Fruit fly (Drosophila melanogaster) whole organism, prepupa: ENCODE data around the gene Fer1.

Source experiments
- Blimp-1 ChIP-seq: fragments of 200-800 bp; sonication (Bioruptor generic); optimal IDR thresholded peaks from 3 replicates; lab custom pipeline; 2017; ENCODE audit warnings: missing biosample characterization, missing genetic modification characterization, mild to moderate bottlenecking, moderate library complexity, missing genetic modification reagents
- CG10669 ChIP-seq: fragments of 200-800 bp; sonication (Bioruptor generic); optimal IDR thresholded peaks from 3 replicates; lab custom pipeline; 2018; ENCODE audit warnings: missing biosample characterization, mild to moderate bottlenecking, missing genetic modification characterization, moderate library complexity
- CG11762 ChIP-seq: fragments of 200-800 bp; sonication (Bioruptor generic); optimal IDR thresholded peaks from 3 replicates; lab custom pipeline; 2016; ENCODE audit warnings: missing biosample characterization, missing genetic modification characterization; ENCODE audit not compliant: insufficient read depth
- CG1621 ChIP-seq: fragments of 200-800 bp; sonication (Bioruptor generic); optimal IDR thresholded peaks from 3 replicates; lab custom pipeline; 2018; ENCODE audit warnings: missing biosample characterization, mild to moderate bottlenecking, missing genetic modification characterization
- CG3032 ChIP-seq: fragments of 200-800 bp; optimal IDR thresholded peaks from 2 replicates; lab custom pipeline; 2019; ENCODE audit warnings: missing biosample characterization, mild to moderate bottlenecking, missing genetic modification characterization, moderate library complexity
- CG34406 ChIP-seq: fragments of 200-800 bp; sonication (Bioruptor generic); optimal IDR thresholded peaks from 3 replicates; lab custom pipeline; 2016; ENCODE audit warnings: missing biosample characterization, missing genetic modification characterization
- CG6276 ChIP-seq: fragments of 200-800 bp; sonication (Bioruptor generic); optimal IDR thresholded peaks from 2 replicates; lab custom pipeline; 2017; ENCODE audit warnings: missing biosample characterization, mild to moderate bottlenecking, missing genetic modification characterization
- CG6792 ChIP-seq: fragments of 200-800 bp; sonication (Bioruptor generic); optimal IDR thresholded peaks from 3 replicates; lab custom pipeline; 2016; ENCODE audit warnings: missing biosample characterization, missing genetic modification characterization
- CG6808 ChIP-seq: fragments of 200-800 bp; sonication (Bioruptor generic); optimal IDR thresholded peaks from 3 replicates; lab custom pipeline; 2017; ENCODE audit warnings: missing biosample characterization, missing genetic modification characterization, mild to moderate bottlenecking, moderate library complexity, missing genetic modification reagents
- CG6854 ChIP-seq: fragments of 200-800 bp; sonication (Bioruptor generic); optimal IDR thresholded peaks from 2 replicates; lab custom pipeline; 2017; ENCODE audit warnings: missing biosample characterization, mild to moderate bottlenecking, missing genetic modification characterization
- CG7368 ChIP-seq: fragments of 200-800 bp; sonication (Bioruptor generic); optimal IDR thresholded peaks from 3 replicates; lab custom pipeline; 2016; ENCODE audit warnings: missing biosample characterization, missing genetic modification characterization
- CG8119 ChIP-seq: fragments of 200-800 bp; sonication (Bioruptor generic); IDR thresholded peaks from 3 replicates; pipeline ENCODE4 v1.3.6; 2022; ENCODE audit warnings: missing biosample characterization, missing genetic modification characterization
- CG9139 ChIP-seq: fragments of 200-800 bp; sonication (Bioruptor generic); optimal IDR thresholded peaks from 3 replicates; lab custom pipeline; 2017; ENCODE audit warnings: missing biosample characterization, mild to moderate bottlenecking, missing genetic modification characterization
- Eip78C ChIP-seq: fragments of 200-800 bp; sonication (Bioruptor generic); peaks from one replicate; lab custom pipeline; 2016; ENCODE audit warnings: missing biosample characterization, missing genetic modification characterization
- Eip93F ChIP-seq: fragments of 200-800 bp; sonication (Bioruptor generic); optimal IDR thresholded peaks from 2 replicates; lab custom pipeline; 2016; ENCODE audit warnings: missing biosample characterization, mild to moderate bottlenecking, missing genetic modification characterization
- Gug ChIP-seq: fragments of 200-800 bp; sonication (Bioruptor generic); IDR thresholded peaks from 2 replicates; pipeline ENCODE4 v1.3.6; 2022; ENCODE audit warnings: missing biosample characterization, missing genetic modification characterization
- Hr39 ChIP-seq: fragments of 200-800 bp; sonication (Bioruptor generic); optimal IDR thresholded peaks from 2 replicates; lab custom pipeline; 2016; ENCODE audit warnings: missing biosample characterization, missing genetic modification characterization
- Hr4 ChIP-seq: fragments of 200-800 bp; sonication (Bioruptor generic); optimal IDR thresholded peaks from 3 replicates; lab custom pipeline; 2016; ENCODE audit warnings: missing biosample characterization, missing genetic modification characterization
- Lpt ChIP-seq: fragments of 200-800 bp; sonication (Bioruptor generic); optimal IDR thresholded peaks from 3 replicates; lab custom pipeline; 2016; ENCODE audit warnings: missing biosample characterization, missing genetic modification characterization
- Met ChIP-seq: fragments of 200-800 bp; sonication (Bioruptor generic); optimal IDR thresholded peaks from 3 replicates; lab custom pipeline; 2016; ENCODE audit warnings: missing biosample characterization, missing genetic modification characterization
- Smox ChIP-seq: fragments of 200-800 bp; sonication (Bioruptor generic); optimal IDR thresholded peaks from 3 replicates; lab custom pipeline; 2016; ENCODE audit warnings: missing biosample characterization, missing genetic modification characterization
- Sox102F ChIP-seq: fragments of 200-800 bp; sonication (Bioruptor generic); optimal IDR thresholded peaks from 2 replicates; lab custom pipeline; 2016; ENCODE audit warnings: missing biosample characterization, mild to moderate bottlenecking, missing genetic modification characterization
- achi ChIP-seq: fragments of 200-800 bp; sonication (Bioruptor generic); optimal IDR thresholded peaks from 3 replicates; lab custom pipeline; 2016; ENCODE audit warnings: missing biosample characterization, missing genetic modification characterization
- dac ChIP-seq: fragments of 200-800 bp; sonication (Bioruptor generic); optimal IDR thresholded peaks from 2 replicates; lab custom pipeline; 2017; ENCODE audit warnings: missing biosample characterization, mild to moderate bottlenecking, missing genetic modification characterization
- dsx ChIP-seq: fragments of 200-800 bp; optimal IDR thresholded peaks from 3 replicates; lab custom pipeline; 2019; ENCODE audit warnings: missing biosample characterization, mild to moderate bottlenecking, missing genetic modification characterization, moderate library complexity; ENCODE audit not compliant: poor library complexity, severe bottlenecking
- eg ChIP-seq: fragments of 200-800 bp; sonication (Bioruptor generic); IDR thresholded peaks from 3 replicates; pipeline ENCODE4 v1.3.6; 2022; ENCODE audit warnings: missing biosample characterization, missing genetic modification characterization
- esn ChIP-seq: fragments of 200-800 bp; sonication (Bioruptor generic); optimal IDR thresholded peaks from 2 replicates; lab custom pipeline; 2016; ENCODE audit warnings: missing biosample characterization, mild to moderate bottlenecking, missing genetic modification characterization, moderate library complexity
- fd59A ChIP-seq: fragments of 200-800 bp; sonication (Bioruptor generic); optimal IDR thresholded peaks from 2 replicates; lab custom pipeline; 2017; ENCODE audit warnings: missing biosample characterization, mild to moderate bottlenecking, missing genetic modification characterization, missing genetic modification reagents
- fd85E ChIP-seq: fragments of 200-800 bp; sonication (Bioruptor generic); optimal IDR thresholded peaks from 3 replicates; lab custom pipeline; 2016; ENCODE audit warnings: missing biosample characterization, missing genetic modification characterization
- pdm3 ChIP-seq: fragments of 200-800 bp; sonication (Bioruptor generic); optimal IDR thresholded peaks from 3 replicates; lab custom pipeline; 2016; ENCODE audit warnings: missing biosample characterization, missing genetic modification characterization
- salr ChIP-seq, 2 experiments: fragments of 200-800 bp; sonication (Bioruptor generic); optimal IDR thresholded peaks; 3 replicates each; lab custom pipeline; 2016 to 2018; ENCODE audit warnings: missing biosample characterization in 2 of 2, missing genetic modification characterization in 2 of 2, mild to moderate bottlenecking in 1 of 2
- spab ChIP-seq: fragments of 200-800 bp; sonication (Bioruptor generic); optimal IDR thresholded peaks from 2 replicates; lab custom pipeline; 2017; ENCODE audit warnings: missing biosample characterization, mild to moderate bottlenecking, missing genetic modification characterization, missing genetic modification reagents
- ss ChIP-seq, 2 experiments: fragments of 200-800 bp; sonication (Bioruptor generic); optimal IDR thresholded peaks; 2 replicates in 1 of 2; 3 replicates in 1 of 2; lab custom pipeline; 2017 to 2018; ENCODE audit warnings: mild to moderate bottlenecking in 2 of 2, missing biosample characterization in 2 of 2, missing genetic modification characterization in 2 of 2, moderate library complexity in 1 of 2
- topi ChIP-seq: fragments of 200-800 bp; sonication (Bioruptor generic); optimal IDR thresholded peaks from 3 replicates; lab custom pipeline; 2016; ENCODE audit warnings: missing biosample characterization, missing genetic modification characterization
- vri ChIP-seq: fragments of 200-800 bp; sonication (Bioruptor generic); optimal IDR thresholded peaks from 3 replicates; lab custom pipeline; 2016; ENCODE audit warnings: missing biosample characterization, mild to moderate bottlenecking, missing genetic modification characterization

Gene Fer1

dm6 chr3R:7108589-7109312 is 27.3 kb upstream of the Fer1 start (continued):
- peak; percentile 95 for TF ChIP-seq Sox102F (GFP tag; lab: Kevin White, UChicago)
- peak; percentile 97 for TF ChIP-seq Smox
- no peak for TF ChIP-seq eg (GFP tag; lab: Robert Waterston, UW)
- peak; percentile 100 for TF ChIP-seq Eip78C
- peak; percentile 98 for TF ChIP-seq esn
- TF ChIP-seq vri (GFP tag; lab: Kevin White, UChicago): peak; percentile 89
- TF ChIP-seq Hr4 (GFP tag; lab: Kevin White, UChicago): peak; percentile 99
- peak; percentile 85 for TF ChIP-seq fd85E (GFP tag; lab: Kevin White, UChicago)
- TF ChIP-seq Eip93F (GFP tag; lab: Kevin White, UChicago): peak; percentile 71
- TF ChIP-seq salr (GFP tag; optimal IDR thresholded peaks at IDR 0.05; lab: Kevin White, UChicago): peak; percentile 73 to 99
- no peak for TF ChIP-seq Gug (GFP tag; lab: Robert Waterston, UW)
- peak; percentile 92 for TF ChIP-seq CG7368 (GFP tag; lab: Kevin White, UChicago)
- peak; percentile 98 for TF ChIP-seq Met
- TF ChIP-seq Hr39 (GFP tag; lab: Kevin White, UChicago): peak; percentile 97
- peak; percentile 96 for TF ChIP-seq CG34406
- peak; percentile 92 for TF ChIP-seq CG10669 (GFP tag; lab: Kevin White, UChicago)
- peak; percentile 84 for TF ChIP-seq CG1621 (tag; lab: Kevin White, UChicago)
- peak; percentile 93 for TF ChIP-seq CG6792 (GFP tag; lab: Kevin White, UChicago)
- TF ChIP-seq topi (GFP tag; lab: Kevin White, UChicago): peak; percentile 98
- TF ChIP-seq dsx: peak; percentile 94
- peak; percentile 94 for TF ChIP-seq Blimp-1 (GFP tag; lab: Kevin White, UChicago)
- peak; percentile 93 for TF ChIP-seq fd59A (GFP tag; lab: Kevin White, UChicago)
- TF ChIP-seq dac (GFP tag; lab: Kevin White, UChicago): peak; percentile 74

dm6 chr3R:7109760-7110303 is 26.2 kb upstream of the Fer1 start:
- TF ChIP-seq achi (no peak), CG3032 (peak; percentile 16), CG6854 (GFP tag; lab: Kevin White, UChicago) (peak; percentile 87), CG34406 (no peak), ss (GFP tag; optimal IDR thresholded peaks at IDR 0.05; lab: Kevin White, UChicago) (peak in 1 of 2 experiments; percentile 44), dsx (peak; percentile 64), salr (GFP tag; optimal IDR thresholded peaks at IDR 0.05; lab: Kevin White, UChicago) (no peak), spab (GFP tag; lab: Kevin White, UChicago) (peak; percentile 17), CG6276 (GFP tag; lab: Kevin White, UChicago) (peak; percentile 23), CG11762 (no peak), CG8119 (GFP tag; lab: Robert Waterston, UW) (peak; percentile 31; the same call in 1 of the 3 replicates), vri (GFP tag; lab: Kevin White, UChicago) (peak; percentile 81), dac (GFP tag; lab: Kevin White, UChicago) (no peak), Sox102F (GFP tag; lab: Kevin White, UChicago) (peak; percentile 47), Lpt (peak; percentile 24), CG6808 (GFP tag; lab: Kevin White, UChicago) (peak; percentile 49), esn (no peak), pdm3 (GFP tag; lab: Kevin White, UChicago) (no peak), Blimp-1 (GFP tag; lab: Kevin White, UChicago) (peak; percentile 56), CG9139 (GFP tag; lab: Kevin White, UChicago) (no peak), Eip78C (peak; percentile 74)
